Fruit fly (Drosophila melanogaster): ENCODE data around the gene Rchy1.

Gene Rchy1

dm6 chr2L:6464780-6465179 lies 689 bp downstream of the Rchy1 start:
- TF ChIP-seq CG32121 (GFP tag; IDR thresholded peaks at IDR 0.05) (no peak), fd96Ca (GFP tag; IDR thresholded peaks at IDR 0.05) (no peak), Snoo (tag; optimal IDR thresholded peaks at IDR 0.05) (no peak), CG34367 (tag; optimal IDR thresholded peaks at IDR 0.05) (no peak)

DNA sequence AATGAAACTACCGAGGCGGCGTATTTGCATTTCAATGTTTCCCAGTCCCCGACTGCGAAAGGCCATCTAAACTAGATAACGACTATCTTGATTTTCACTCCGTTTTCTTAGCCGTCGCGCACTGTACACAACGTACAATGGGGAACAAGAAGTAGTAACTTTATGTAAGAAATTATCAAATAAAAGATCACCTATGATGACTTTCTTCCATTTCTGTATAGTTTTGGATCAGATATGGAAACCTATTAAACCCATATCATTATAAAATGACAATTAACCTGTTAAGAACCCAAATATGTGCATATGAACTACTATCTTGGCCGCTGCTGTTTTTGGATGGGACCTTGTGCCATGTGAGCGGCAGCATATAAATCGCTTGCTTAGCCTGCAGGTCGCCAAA lies 1.2 kb downstream of the Rchy1 start:
- TF ChIP-seq CG9948 (tag; optimal IDR thresholded peaks at IDR 0.05) (no peak), CG14655 (GFP tag; optimal IDR thresholded peaks at IDR 0.05) (peak; percentile 21), EcR (GFP tag; optimal IDR thresholded peaks at IDR 0.05) (no peak), Pif1A (GFP tag; optimal IDR thresholded peaks at IDR 0.05) (peak; percentile 12), CG10348 (GFP tag; IDR thresholded peaks at IDR 0.05) (no peak), CG8301 (tag; optimal IDR thresholded peaks at IDR 0.05) (peak; percentile 26)

DNA sequence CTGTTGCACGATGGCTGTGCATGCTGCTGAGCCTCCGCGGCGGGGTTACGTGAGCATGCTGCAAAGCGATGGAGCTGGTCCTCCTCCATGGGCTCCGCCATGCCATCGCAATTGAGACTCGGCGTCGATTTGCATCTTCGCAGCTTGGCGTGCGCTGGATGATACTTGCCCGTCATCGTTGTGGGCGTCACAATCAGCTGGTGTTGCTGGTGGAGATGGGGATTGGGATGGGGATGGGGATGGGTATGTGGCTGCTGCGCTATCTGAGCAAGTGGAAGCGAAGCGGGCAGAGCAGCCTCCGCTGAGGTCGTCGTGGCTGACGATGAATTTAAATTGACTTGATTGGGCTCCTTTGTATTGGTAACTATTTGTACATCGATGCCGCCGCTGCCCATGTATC lies 2.1 kb downstream of the Rchy1 start:
- TF ChIP-seq Ets98B (GFP tag; IDR thresholded peaks at IDR 0.05): no peak
- TF ChIP-seq CG8159 (tag; optimal IDR thresholded peaks at IDR 0.05): no peak
- peak; percentile 64 for TF ChIP-seq EcR (GFP tag; optimal IDR thresholded peaks at IDR 0.05)
- no peak for TF ChIP-seq Pif1B (GFP tag; optimal IDR thresholded peaks at IDR 0.05)
- TF ChIP-seq fd96Ca (GFP tag; IDR thresholded peaks at IDR 0.05): 0 out of 3 replicates have a peak, but pooled peaks have one; percentile 37
- TF ChIP-seq CG8301 (tag; optimal IDR thresholded peaks at IDR 0.05): no peak
- TF ChIP-seq rn (GFP tag; IDR thresholded peaks at IDR 0.05): no peak
- peak; percentile 71 for TF ChIP-seq CG13204 (GFP tag; optimal IDR thresholded peaks at IDR 0.05)
- no peak for TF ChIP-seq CG9948 (tag; optimal IDR thresholded peaks at IDR 0.05)
- TF ChIP-seq D1 (tag; optimal IDR thresholded peaks at IDR 0.05): no peak
- no peak for TF ChIP-seq CG4496 (GFP tag; IDR thresholded peaks at IDR 0.05)
- TF ChIP-seq CG34367 (tag; optimal IDR thresholded peaks at IDR 0.05): no peak

- TF ChIP-seq CG32121 (GFP tag; IDR thresholded peaks at IDR 0.05) (no peak), Ets98B (GFP tag; IDR thresholded peaks at IDR 0.05) (no peak), CG8159 (tag; optimal IDR thresholded peaks at IDR 0.05) (no peak), CG4496 (GFP tag; IDR thresholded peaks at IDR 0.05) (no peak), Pif1A (GFP tag; optimal IDR thresholded peaks at IDR 0.05) (no peak), CG10348 (GFP tag; IDR thresholded peaks at IDR 0.05) (no peak)
Measured at dm6 chr2L:6462259-6462658, 3.2 kb downstream of the Rchy1 start.

DNA sequence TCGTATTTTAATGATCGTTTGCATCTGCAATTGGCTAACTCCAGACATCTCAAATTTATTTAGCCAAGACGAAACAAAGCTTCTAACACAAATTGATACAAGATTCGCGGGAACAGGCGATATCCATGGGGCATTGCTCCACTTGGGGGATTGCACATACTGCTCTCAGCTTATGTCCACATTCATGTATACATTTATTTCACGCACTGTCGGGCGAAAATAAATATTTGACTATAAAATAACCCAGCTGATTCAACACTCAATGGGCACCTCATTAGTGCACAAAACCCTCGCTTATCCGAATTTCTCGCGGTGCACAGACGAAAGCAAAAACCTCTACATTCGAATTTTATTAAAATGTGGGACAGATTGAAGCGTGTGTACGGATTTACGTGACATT lies 4.0 kb downstream of the Rchy1 start:
- TF ChIP-seq CG8301 (tag; optimal IDR thresholded peaks at IDR 0.05): no peak
- TF ChIP-seq D1 (tag; optimal IDR thresholded peaks at IDR 0.05): no peak
- no peak for TF ChIP-seq Pif1B (GFP tag; optimal IDR thresholded peaks at IDR 0.05)
- no peak for TF ChIP-seq CG9948 (tag; optimal IDR thresholded peaks at IDR 0.05)
- no peak for TF ChIP-seq Pif1A (GFP tag; optimal IDR thresholded peaks at IDR 0.05)
- TF ChIP-seq gl (tag; optimal IDR thresholded peaks at IDR 0.05): no peak
- no peak for TF ChIP-seq CG4496 (GFP tag; IDR thresholded peaks at IDR 0.05)
- TF ChIP-seq fd96Ca (GFP tag; IDR thresholded peaks at IDR 0.05): no peak
- TF ChIP-seq CG13204 (GFP tag; optimal IDR thresholded peaks at IDR 0.05): no peak
- no peak for TF ChIP-seq Snoo (tag; optimal IDR thresholded peaks at IDR 0.05)
- TF ChIP-seq CG32121 (GFP tag; IDR thresholded peaks at IDR 0.05): no peak
- TF ChIP-seq CG8159 (tag; optimal IDR thresholded peaks at IDR 0.05): no peak
- no peak for TF ChIP-seq CG34367 (tag; optimal IDR thresholded peaks at IDR 0.05)
- no peak for TF ChIP-seq CG12605 (GFP tag; IDR thresholded peaks at IDR 0.05)
- no peak for TF ChIP-seq Ets98B (GFP tag; IDR thresholded peaks at IDR 0.05)
- TF ChIP-seq CG14655 (GFP tag; optimal IDR thresholded peaks at IDR 0.05): no peak
- TF ChIP-seq CG10348 (GFP tag; IDR thresholded peaks at IDR 0.05): no peak
- TF ChIP-seq CG15710 (tag; optimal IDR thresholded peaks at IDR 0.05): no peak

DNA sequence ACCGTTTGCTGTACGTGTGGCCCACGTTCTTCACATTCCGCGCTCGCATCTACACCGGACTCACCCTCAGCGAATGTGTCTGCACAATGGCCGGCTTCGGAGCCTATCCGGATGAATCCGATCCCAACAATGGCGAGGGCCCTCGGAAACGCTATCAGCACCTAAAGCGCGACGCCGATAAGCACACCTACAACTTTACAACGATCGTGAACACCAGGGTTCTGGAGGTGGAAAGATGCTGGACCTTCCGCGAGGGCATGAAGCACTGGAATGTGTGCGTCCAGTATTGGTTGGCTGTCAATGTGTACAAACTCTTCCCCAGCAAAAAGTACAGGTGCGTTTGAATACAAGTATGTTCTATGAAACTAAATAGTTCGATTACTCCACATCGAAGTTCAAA lies 7.9 kb downstream of the Rchy1 start:
- TF ChIP-seq Ets98B (GFP tag; IDR thresholded peaks at IDR 0.05) (no peak), Pif1B (GFP tag; optimal IDR thresholded peaks at IDR 0.05) (no peak), gl (tag; optimal IDR thresholded peaks at IDR 0.05) (no peak), CG8301 (tag; optimal IDR thresholded peaks at IDR 0.05) (no peak), CG15710 (tag; optimal IDR thresholded peaks at IDR 0.05) (no peak), CG17806 (tag; optimal IDR thresholded peaks at IDR 0.05) (no peak), CG8159 (tag; optimal IDR thresholded peaks at IDR 0.05) (no peak), CG14655 (GFP tag; optimal IDR thresholded peaks at IDR 0.05) (no peak), CG4496 (GFP tag; IDR thresholded peaks at IDR 0.05) (no peak), EcR (GFP tag; optimal IDR thresholded peaks at IDR 0.05) (no peak), D1 (tag; optimal IDR thresholded peaks at IDR 0.05) (no peak), CG32121 (GFP tag; IDR thresholded peaks at IDR 0.05) (no peak), rn (GFP tag; IDR thresholded peaks at IDR 0.05) (no peak), CG34367 (tag; optimal IDR thresholded peaks at IDR 0.05) (no peak), CG12605 (GFP tag; IDR thresholded peaks at IDR 0.05) (no peak), fd96Ca (GFP tag; IDR thresholded peaks at IDR 0.05) (no peak), CG10348 (GFP tag; IDR thresholded peaks at IDR 0.05) (no peak), CG13204 (GFP tag; optimal IDR thresholded peaks at IDR 0.05) (no peak), Pif1A (GFP tag; optimal IDR thresholded peaks at IDR 0.05) (no peak), CG9948 (tag; optimal IDR thresholded peaks at IDR 0.05) (no peak)

DNA sequence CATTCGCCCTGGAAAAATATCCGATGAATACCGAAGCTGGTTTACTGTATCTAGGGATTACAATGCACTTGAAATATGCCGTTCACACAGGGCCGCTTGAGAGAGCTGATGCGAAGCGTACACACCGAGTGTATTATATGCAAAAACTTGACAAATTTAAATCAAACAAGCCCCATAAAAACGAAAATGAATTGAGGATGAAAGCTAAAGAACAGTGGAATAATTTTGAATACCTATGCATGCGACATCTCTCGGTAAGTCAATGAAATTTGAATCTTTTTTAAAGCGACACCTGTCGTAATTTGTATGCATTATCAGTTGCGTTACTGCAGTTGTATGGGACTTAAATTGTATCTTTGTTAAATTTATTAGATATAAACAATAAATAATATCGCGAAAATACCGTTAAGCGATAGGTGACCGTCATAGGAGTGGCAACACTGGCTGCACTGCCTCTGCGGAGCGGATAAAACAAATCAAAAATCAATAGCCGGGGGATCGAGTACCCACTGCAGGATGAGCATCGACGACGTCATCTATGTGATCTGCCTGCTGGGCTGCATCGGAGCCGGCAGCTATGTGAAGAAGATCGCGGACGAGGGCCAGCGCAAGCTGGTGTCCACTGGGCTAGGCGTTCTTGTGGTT lies 9.4 kb downstream of the Rchy1 start, which contains the start of gene frj:
frj (plus strand) TSS at position 98 of the 645 bp plus-strand sequence.
- TF ChIP-seq CG32121 (GFP tag; IDR thresholded peaks at IDR 0.05): peak; percentile 56; the same call in 1 of the 2 replicates
- TF ChIP-seq EcR (GFP tag; optimal IDR thresholded peaks at IDR 0.05): no peak
- no peak for TF ChIP-seq D1 (tag; optimal IDR thresholded peaks at IDR 0.05)
- peak; percentile 17 for TF ChIP-seq CG9948 (tag; optimal IDR thresholded peaks at IDR 0.05)
- TF ChIP-seq CG8301 (tag; optimal IDR thresholded peaks at IDR 0.05): peak; percentile 25
- TF ChIP-seq CG4496 (GFP tag; IDR thresholded peaks at IDR 0.05): peak; percentile 78
- no peak for TF ChIP-seq CG12605 (GFP tag; IDR thresholded peaks at IDR 0.05)
- TF ChIP-seq CG17806 (tag; optimal IDR thresholded peaks at IDR 0.05): peak; percentile 47
- TF ChIP-seq CG13204 (GFP tag; optimal IDR thresholded peaks at IDR 0.05): no peak
- TF ChIP-seq CG8159 (tag; optimal IDR thresholded peaks at IDR 0.05): peak; percentile 52
- no peak for TF ChIP-seq Snoo (tag; optimal IDR thresholded peaks at IDR 0.05)
- TF ChIP-seq fd96Ca (GFP tag; IDR thresholded peaks at IDR 0.05): peak; percentile 50; the same call in 1 of the 3 replicates
- no peak for TF ChIP-seq CG10348 (GFP tag; IDR thresholded peaks at IDR 0.05)
- no peak for TF ChIP-seq gl (tag; optimal IDR thresholded peaks at IDR 0.05)
- TF ChIP-seq CG15710 (tag; optimal IDR thresholded peaks at IDR 0.05): peak; percentile 42
- peak; percentile 53; the same call in 1 of the 2 replicates for TF ChIP-seq Ets98B (GFP tag; IDR thresholded peaks at IDR 0.05)
- peak; percentile 32 for TF ChIP-seq CG34367 (tag; optimal IDR thresholded peaks at IDR 0.05)
- TF ChIP-seq Pif1B (GFP tag; optimal IDR thresholded peaks at IDR 0.05): no peak
- peak; percentile 3 for TF ChIP-seq Pif1A (GFP tag; optimal IDR thresholded peaks at IDR 0.05)
- no peak for TF ChIP-seq CG14655 (GFP tag; optimal IDR thresholded peaks at IDR 0.05)
- no peak for TF ChIP-seq rn (GFP tag; IDR thresholded peaks at IDR 0.05)
